Fruit fly (Drosophila melanogaster): ENCODE data around the gene Rpp30.

Rpp30 gene

dm6 chr2L:250507-251215, 1.5 kb downstream of the Rpp30 start, which contains the start of gene kis:
Gene kis (minus strand): TSS chr2L:250823.
- TF ChIP-seq woc (GFP tag; optimal IDR thresholded peaks at IDR 0.05) = peak; percentile 11
- peak; percentile 69 for TF ChIP-seq h (GFP tag; optimal IDR thresholded peaks at IDR 0.05)
- TF ChIP-seq foxo (GFP tag; optimal IDR thresholded peaks at IDR 0.05) = peak in 1 of 2 experiments; percentile 48
- peak; percentile 34 for TF ChIP-seq HLH106 (tag; optimal IDR thresholded peaks at IDR 0.05)
- TF ChIP-seq Jra (GFP tag; optimal IDR thresholded peaks at IDR 0.05) = peak; percentile 64
- peak; percentile 21 for TF ChIP-seq rgr (GFP tag; optimal IDR thresholded peaks at IDR 0.05)
- TF ChIP-seq Dfd (GFP tag; optimal IDR thresholded peaks at IDR 0.05) = no peak
- no peak for TF ChIP-seq dl (GFP tag; optimal IDR thresholded peaks at IDR 0.05; ENCODE audit: insufficient read depth in 1 of 2, partially characterized antibody in 2 of 2)
- no peak for TF ChIP-seq dmrt93B (GFP tag; optimal IDR thresholded peaks at IDR 0.05)
- peak; percentile 55 for TF ChIP-seq Sp1 (GFP tag; optimal IDR thresholded peaks at IDR 0.05)
- TF ChIP-seq brk (GFP tag; optimal IDR thresholded peaks at IDR 0.05) = no peak
- peak; percentile 20 for TF ChIP-seq CG9705 (GFP tag; optimal IDR thresholded peaks at IDR 0.05)
- TF ChIP-seq Hr83 (GFP tag; optimal IDR thresholded peaks at IDR 0.05; ENCODE audit: poor library complexity, severe bottlenecking) = peak; percentile 33
- peak; percentile 41 for TF ChIP-seq br (GFP tag; optimal IDR thresholded peaks at IDR 0.05)
- TF ChIP-seq Myc (optimal IDR thresholded peaks at IDR 0.05) = peak; percentile 13
- TF ChIP-seq Rel (GFP tag; optimal IDR thresholded peaks at IDR 0.05) = no peak
- TF ChIP-seq Rel (tag; optimal IDR thresholded peaks at IDR 0.05) = peak; percentile 31
- peak; percentile 5 for TF ChIP-seq OdsH (GFP tag; optimal IDR thresholded peaks at IDR 0.05)
- no peak for TF ChIP-seq CrebA (GFP tag; optimal IDR thresholded peaks at IDR 0.05; ENCODE audit: borderline replicate concordance)
- TF ChIP-seq GATAd (GFP tag; optimal IDR thresholded peaks at IDR 0.05) = no peak
- TF ChIP-seq psq (GFP tag; optimal IDR thresholded peaks at IDR 0.05) = peak; percentile 95

DNA sequence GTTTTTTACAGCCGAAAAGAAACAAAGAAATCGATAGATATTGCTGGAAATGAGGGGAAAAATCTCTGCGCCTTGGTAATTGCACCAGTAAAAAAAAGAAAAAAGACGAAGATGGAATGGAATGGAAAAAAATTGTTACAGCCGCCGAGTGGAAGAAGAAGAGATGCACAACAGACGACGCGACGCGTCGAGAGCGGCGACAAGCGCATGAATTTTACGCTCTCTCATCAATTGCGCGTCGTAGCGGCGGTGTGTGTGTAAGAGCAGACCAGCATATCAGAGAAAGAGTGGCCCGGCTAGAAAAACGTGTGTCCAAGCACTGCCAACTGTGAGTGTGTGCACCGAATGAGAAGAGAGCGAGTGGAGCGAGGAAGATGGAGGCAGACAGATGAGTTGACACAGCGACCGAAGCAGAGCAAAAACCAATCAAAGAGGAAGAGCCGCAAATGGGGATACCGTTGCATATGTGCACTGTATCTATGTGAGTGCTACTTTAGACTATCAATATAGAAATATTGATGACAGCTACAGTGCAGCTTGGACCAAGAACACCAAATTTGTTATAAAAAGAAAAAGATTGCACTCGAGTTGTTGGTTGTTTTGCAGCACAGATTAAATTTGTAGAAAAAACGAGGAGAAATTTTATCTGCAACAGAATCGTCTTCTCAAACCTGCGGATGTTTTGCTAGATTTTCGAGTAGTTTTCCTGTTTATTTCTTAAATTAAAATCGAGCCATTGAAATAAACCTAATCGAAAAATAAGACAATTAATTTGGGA, 2.9 kb downstream of the Rpp30 start:
- TF ChIP-seq Abd-B (GFP tag; optimal IDR thresholded peaks at IDR 0.05) (no peak), foxo (GFP tag; optimal IDR thresholded peaks at IDR 0.05) (peak in 1 of 2 experiments; percentile 49), Dif (GFP tag; optimal IDR thresholded peaks at IDR 0.05; ENCODE audit: partially characterized antibody) (peak; percentile 90), CG9705 (GFP tag; optimal IDR thresholded peaks at IDR 0.05) (no peak), dl (GFP tag; optimal IDR thresholded peaks at IDR 0.05; ENCODE audit: insufficient read depth in 1 of 2, partially characterized antibody in 2 of 2) (peak; percentile 63 to 83), Mio (GFP tag; optimal IDR thresholded peaks at IDR 0.05) (no peak), CG32264 (GFP tag; optimal IDR thresholded peaks at IDR 0.05) (no peak), woc (GFP tag; optimal IDR thresholded peaks at IDR 0.05) (peak; percentile 9), usp (GFP tag; optimal IDR thresholded peaks at IDR 0.05) (no peak), GATAd (GFP tag; optimal IDR thresholded peaks at IDR 0.05) (no peak), lola (GFP tag; optimal IDR thresholded peaks at IDR 0.05) (no peak), fru (GFP tag; optimal IDR thresholded peaks at IDR 0.05) (peak; percentile 40), Jra (GFP tag; optimal IDR thresholded peaks at IDR 0.05) (peak; percentile 39), tai (GFP tag; optimal IDR thresholded peaks at IDR 0.05) (no peak), dmrt93B (GFP tag; optimal IDR thresholded peaks at IDR 0.05) (no peak), jim (GFP tag; optimal IDR thresholded peaks at IDR 0.05) (no peak), psq (GFP tag; optimal IDR thresholded peaks at IDR 0.05) (peak; percentile 55), HLH106 (tag; optimal IDR thresholded peaks at IDR 0.05) (no peak), dsf (GFP tag; optimal IDR thresholded peaks at IDR 0.05; ENCODE audit: borderline replicate concordance) (no peak), br (GFP tag; optimal IDR thresholded peaks at IDR 0.05) (peak; percentile 52), ey (GFP tag; optimal IDR thresholded peaks at IDR 0.05) (peak; percentile 37), Hnf4 (GFP tag; optimal IDR thresholded peaks at IDR 0.05) (peak; percentile 27), Hr78 (GFP tag; optimal IDR thresholded peaks at IDR 0.05) (no peak)

dm6 chr2L:248592-248991, 3.6 kb downstream of the Rpp30 start:
- TF ChIP-seq h (GFP tag; optimal IDR thresholded peaks at IDR 0.05) = no peak
- no peak for TF ChIP-seq N (GFP tag; optimal IDR thresholded peaks at IDR 0.05)
- TF ChIP-seq Abd-B (GFP tag; optimal IDR thresholded peaks at IDR 0.05) = no peak
- TF ChIP-seq tai (GFP tag; optimal IDR thresholded peaks at IDR 0.05) = no peak
- no peak for TF ChIP-seq ey (GFP tag; optimal IDR thresholded peaks at IDR 0.05)
- no peak for TF ChIP-seq jim (GFP tag; optimal IDR thresholded peaks at IDR 0.05)
- no peak for TF ChIP-seq Vsx2 (GFP tag; optimal IDR thresholded peaks at IDR 0.05; ENCODE audit: partially characterized antibody)
- no peak for TF ChIP-seq CrebA (GFP tag; optimal IDR thresholded peaks at IDR 0.05; ENCODE audit: borderline replicate concordance)
- TF ChIP-seq dl (GFP tag; optimal IDR thresholded peaks at IDR 0.05; ENCODE audit: insufficient read depth in 1 of 2, partially characterized antibody in 2 of 2) = no peak
- TF ChIP-seq dsf (GFP tag; optimal IDR thresholded peaks at IDR 0.05; ENCODE audit: borderline replicate concordance) = no peak
- no peak for TF ChIP-seq Dif (GFP tag; optimal IDR thresholded peaks at IDR 0.05; ENCODE audit: partially characterized antibody)
- no peak for TF ChIP-seq woc (GFP tag; optimal IDR thresholded peaks at IDR 0.05)
- TF ChIP-seq br (GFP tag; optimal IDR thresholded peaks at IDR 0.05) = no peak
- no peak for TF ChIP-seq Hr83 (GFP tag; optimal IDR thresholded peaks at IDR 0.05; ENCODE audit: poor library complexity, severe bottlenecking)
- TF ChIP-seq GATAd (GFP tag; optimal IDR thresholded peaks at IDR 0.05) = no peak
- TF ChIP-seq Jra (GFP tag; optimal IDR thresholded peaks at IDR 0.05) = no peak

All from whole organism, wandering third instar larva.